Worm (Caenorhabditis elegans) whole organism, late embryonic: Measurements from ENCODE around the gene rack-1.

Experiments used
- ceh-34 ChIP-seq: sonication (generic microtip); optimal IDR thresholded peaks from 2 replicates; lab custom pipeline; 2016; ENCODE audit warnings: mild to moderate bottlenecking, missing genetic modification characterization, missing compliant biosample characterization
- ceh-45 ChIP-seq: fragments of 200-800 bp; sonication (Bioruptor generic); IDR thresholded peaks from 2 replicates; pipeline ENCODE4 v1.3.6; 2022; ENCODE audit warnings: missing genetic modification reagents, missing genetic modification characterization, missing compliant biosample characterization
- dve-1 ChIP-seq: sonication (generic microtip); optimal IDR thresholded peaks from 2 replicates; lab custom pipeline; 2017; ENCODE audit warnings: antibody characterized with exemption, mild to moderate bottlenecking, missing genetic modification characterization, missing compliant biosample characterization
- fax-1 ChIP-seq: sonication (generic microtip); optimal IDR thresholded peaks from 2 replicates; lab custom pipeline; 2016; ENCODE audit warnings: missing genotype, missing genetic modification characterization, missing compliant biosample characterization
- pqm-1 ChIP-seq: sonication (generic microtip); optimal IDR thresholded peaks from 2 replicates; lab custom pipeline; 2016; ENCODE audit warnings: missing genetic modification characterization, missing compliant biosample characterization

DNA sequence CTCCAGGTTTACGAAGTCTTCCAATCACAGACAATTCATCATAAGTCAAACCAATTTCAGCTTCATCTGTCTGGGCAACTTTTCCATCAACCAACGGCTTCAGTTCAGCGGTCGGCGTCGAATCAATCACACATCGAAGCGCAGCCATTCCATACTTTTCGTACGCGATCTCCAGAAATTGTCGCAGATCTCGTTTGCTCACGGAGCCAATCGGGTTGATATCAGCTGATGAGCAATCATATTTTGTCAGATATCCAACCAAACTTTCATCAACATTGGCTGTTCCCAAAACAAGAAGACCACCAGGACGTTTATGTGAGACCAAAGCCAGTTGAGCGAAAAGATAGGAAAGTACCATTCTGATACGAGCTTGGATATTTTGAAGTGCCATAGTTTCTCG is 38.9 kb downstream of the rack-1 start:
- TF ChIP-seq dve-1, result no peak
- TF ChIP-seq fax-1 (tag; lab: Kevin White, UChicago), result no peak
- no peak for TF ChIP-seq pqm-1 (tag; lab: Kevin White, UChicago)
- TF ChIP-seq ceh-45 (GFP tag; lab: Robert Waterston, UW), result no peak
- no peak for TF ChIP-seq ceh-34 (tag; lab: Kevin White, UChicago)
